Fruit fly (Drosophila melanogaster): ENCODE results near the gene IKKbeta.
A peak's percentile ranks its signal among the peaks of the same experiment; 100 is the strongest.

IKKbeta gene

DNA sequence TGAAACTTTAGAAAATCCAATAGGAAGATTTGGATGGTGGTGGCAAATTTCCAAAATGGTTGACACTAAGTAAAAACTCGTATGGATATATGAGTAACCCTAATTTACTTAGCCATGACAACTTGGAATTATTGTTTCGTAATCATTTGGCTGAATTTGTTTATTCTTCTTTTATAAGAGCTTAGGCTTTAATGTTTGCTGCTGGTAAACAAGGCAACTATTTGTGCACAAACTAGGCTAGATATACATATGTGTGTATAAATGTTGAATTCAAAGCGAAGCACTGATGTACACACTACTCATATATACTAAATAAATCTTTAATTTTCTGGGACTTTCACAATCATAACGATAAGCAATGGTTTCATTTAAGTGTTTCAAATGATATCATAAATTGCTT is 43.3 kb downstream of the IKKbeta start:
- TF ChIP-seq net (GFP tag; optimal IDR thresholded peaks at IDR 0.05) (no peak), fkh (GFP tag; optimal IDR thresholded peaks at IDR 0.05) (peak; percentile 81)

DNA sequence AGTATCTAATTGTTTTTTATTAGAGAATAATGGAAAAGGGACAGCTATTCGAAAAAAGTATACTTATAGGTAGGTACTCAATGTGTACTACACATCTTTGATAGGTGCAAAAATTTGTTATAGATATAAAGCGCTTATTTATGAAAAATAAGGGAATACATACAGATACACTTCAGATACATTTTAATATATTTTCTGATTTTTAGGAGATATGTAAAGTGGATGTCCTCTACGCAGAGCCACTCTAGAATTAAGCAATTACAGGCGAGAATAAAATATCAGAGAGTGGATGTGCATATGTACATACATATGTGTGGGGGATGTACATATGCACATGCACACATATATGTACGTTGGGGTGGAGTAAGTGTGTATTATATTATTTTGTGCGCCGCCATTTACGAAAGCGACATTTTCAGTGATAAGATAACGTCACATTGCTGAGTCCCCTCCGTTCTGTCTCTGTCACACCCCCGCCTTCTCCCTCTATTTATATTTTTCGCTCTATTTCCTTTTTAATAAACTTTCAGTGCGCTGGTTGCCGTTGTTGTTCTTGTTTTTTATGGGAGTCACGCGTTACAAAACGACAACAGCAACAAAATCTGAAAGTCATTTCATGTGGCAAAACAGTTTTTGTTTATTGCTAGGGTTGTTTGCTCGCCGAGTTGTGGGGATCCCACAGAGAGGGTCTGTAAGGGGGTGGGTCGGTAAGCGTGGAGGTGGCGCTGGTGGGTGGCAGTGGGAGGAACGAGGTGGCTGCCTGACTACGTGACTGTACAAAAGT is 44.3 kb downstream of the IKKbeta start:
- TF ChIP-seq CG8319 (GFP tag; optimal IDR thresholded peaks at IDR 0.05) (no peak), topi (GFP tag; optimal IDR thresholded peaks at IDR 0.05) (no peak), eg (GFP tag; IDR thresholded peaks at IDR 0.05) (0 out of 3 replicates have a peak, but pooled peaks have one; percentile 6), Met (GFP tag; optimal IDR thresholded peaks at IDR 0.05) (peak; percentile 9), CG6276 (GFP tag; optimal IDR thresholded peaks at IDR 0.05) (no peak), CG10669 (GFP tag; optimal IDR thresholded peaks at IDR 0.05) (no peak), CG34406 (GFP tag; optimal IDR thresholded peaks at IDR 0.05) (no peak), CG16779 (tag; optimal IDR thresholded peaks at IDR 0.05) (peak; percentile 23), fd85E (GFP tag; optimal IDR thresholded peaks at IDR 0.05) (no peak), dac (GFP tag; optimal IDR thresholded peaks at IDR 0.05) (no peak), CG8119 (GFP tag; IDR thresholded peaks at IDR 0.05) (0 out of 3 replicates have a peak, but pooled peaks have one; percentile 34), vri (GFP tag; optimal IDR thresholded peaks at IDR 0.05) (peak; percentile 61), CG15336 (GFP tag; IDR thresholded peaks at IDR 0.05) (0 out of 2 replicates have a peak, but pooled peaks have one; percentile 14), CG31627 (GFP tag; optimal IDR thresholded peaks at IDR 0.05) (no peak), Lpt (GFP tag; optimal IDR thresholded peaks at IDR 0.05) (no peak), achi (GFP tag; optimal IDR thresholded peaks at IDR 0.05) (no peak), fkh (GFP tag; optimal IDR thresholded peaks at IDR 0.05) (peak; percentile 90), acj6 (GFP tag; optimal IDR thresholded peaks at IDR 0.05) (no peak), CG6808 (GFP tag; optimal IDR thresholded peaks at IDR 0.05) (no peak), Sox15 (GFP tag; optimal IDR thresholded peaks at IDR 0.05) (no peak), CG11902 (GFP tag; optimal IDR thresholded peaks at IDR 0.05) (no peak), Gug (GFP tag; IDR thresholded peaks at IDR 0.05) (no peak), Hr4 (GFP tag; optimal IDR thresholded peaks at IDR 0.05) (no peak), Sox102F (GFP tag; optimal IDR thresholded peaks at IDR 0.05) (no peak), spab (GFP tag; optimal IDR thresholded peaks at IDR 0.05) (no peak), salr (GFP tag; optimal IDR thresholded peaks at IDR 0.05) (no peak), CG3919 (GFP tag; optimal IDR thresholded peaks at IDR 0.05) (no peak), net (GFP tag; optimal IDR thresholded peaks at IDR 0.05) (no peak), CG4318 (GFP tag; optimal IDR thresholded peaks at IDR 0.05) (no peak), lz (GFP tag; optimal IDR thresholded peaks at IDR 0.05) (no peak), Eip75B (GFP tag; optimal IDR thresholded peaks at IDR 0.05) (no peak), Eip93F (GFP tag; optimal IDR thresholded peaks at IDR 0.05) (peak; percentile 61), CG32006 (GFP tag; optimal IDR thresholded peaks at IDR 0.05) (no peak), pdm3 (GFP tag; optimal IDR thresholded peaks at IDR 0.05) (no peak), dsx (GFP tag; optimal IDR thresholded peaks at IDR 0.05; ENCODE audit: poor library complexity, severe bottlenecking) (no peak), svp (GFP tag) (peak; percentile 62), CG1621 (tag; optimal IDR thresholded peaks at IDR 0.05) (no peak), CG6854 (GFP tag; optimal IDR thresholded peaks at IDR 0.05) (no peak), Sox14 (GFP tag; optimal IDR thresholded peaks at IDR 0.05) (no peak), Ets21C (GFP tag; optimal IDR thresholded peaks at IDR 0.05) (no peak), CG8632 (GFP tag; optimal IDR thresholded peaks at IDR 0.05) (no peak), CG9139 (GFP tag; optimal IDR thresholded peaks at IDR 0.05) (no peak), Smox (GFP tag; optimal IDR thresholded peaks at IDR 0.05) (no peak), CG11294 (GFP tag; IDR thresholded peaks at IDR 0.05) (no peak), CG11762 (GFP tag; optimal IDR thresholded peaks at IDR 0.05; ENCODE audit: insufficient read depth) (no peak), CG7368 (GFP tag; optimal IDR thresholded peaks at IDR 0.05) (no peak), Hr38 (GFP tag; optimal IDR thresholded peaks at IDR 0.05) (no peak), Ets96B (tag; optimal IDR thresholded peaks at IDR 0.05) (no peak), esn (GFP tag; optimal IDR thresholded peaks at IDR 0.05) (no peak)
